Fruit fly (Drosophila melanogaster) whole organism, wandering third instar larva: ENCODE results near the gene Tsp2A.
A peak's percentile ranks its signal among the peaks of the same experiment; 100 is the strongest.

Experiments
- Abd-B ChIP-seq: fragments of >200 bp; optimal IDR thresholded peaks from 2 replicates; lab custom pipeline; 2017; ENCODE audit warnings: missing biosample characterization, missing genetic modification characterization
- CG32264 ChIP-seq: fragments of 200-800 bp; sonication (Bioruptor generic); optimal IDR thresholded peaks from 2 replicates; lab custom pipeline; 2016; ENCODE audit warnings: missing biosample characterization, missing genetic modification characterization
- CG9705 ChIP-seq: fragments of 200-800 bp; sonication (Bioruptor generic); optimal IDR thresholded peaks from 2 replicates; lab custom pipeline; 2018; ENCODE audit warnings: missing biosample characterization, mild to moderate bottlenecking, missing genetic modification characterization
- CrebA ChIP-seq: fragments of 200-800 bp; sonication (Bioruptor generic); optimal IDR thresholded peaks from 2 replicates; lab custom pipeline; 2016; ENCODE audit warnings: missing biosample characterization, mild to moderate bottlenecking, missing genetic modification characterization, borderline replicate concordance
- Dfd ChIP-seq: fragments of >200 bp; optimal IDR thresholded peaks from 2 replicates; lab custom pipeline; 2017; ENCODE audit warnings: missing biosample characterization, missing genetic modification characterization
- Dif ChIP-seq: fragments of 200-275, 200-300 bp; sonication (Bioruptor generic); optimal IDR thresholded peaks from 2 replicates; lab custom pipeline; 2018; ENCODE audit warnings: missing biosample characterization, missing genetic modification characterization; ENCODE audit not compliant: partially characterized antibody
- GATAd ChIP-seq: sonication (Bioruptor generic); optimal IDR thresholded peaks from 2 replicates; lab custom pipeline; 2016; ENCODE audit warnings: missing biosample characterization, missing genetic modification characterization
- HLH106 ChIP-seq: fragments of 200-800 bp; optimal IDR thresholded peaks from 3 replicates; lab custom pipeline; 2019; ENCODE audit warnings: missing biosample characterization, mild to moderate bottlenecking, missing genetic modification characterization, moderate library complexity
- Hnf4 ChIP-seq: fragments of 200-800 bp; sonication (Bioruptor generic); optimal IDR thresholded peaks from 2 replicates; lab custom pipeline; 2016; ENCODE audit warnings: missing biosample characterization, mild to moderate bottlenecking, missing genetic modification characterization
- Hr78 ChIP-seq: fragments of >200 bp; optimal IDR thresholded peaks from 2 replicates; lab custom pipeline; 2017; ENCODE audit warnings: missing biosample characterization, missing genetic modification characterization
- Hr83 ChIP-seq: fragments of 200-300 bp; sonication (Bioruptor generic); optimal IDR thresholded peaks from 2 replicates; lab custom pipeline; 2016; ENCODE audit warnings: missing biosample characterization, mild to moderate bottlenecking, missing genetic modification characterization, moderate library complexity; ENCODE audit not compliant: poor library complexity, severe bottlenecking
- Jra ChIP-seq: sonication (Bioruptor generic); optimal IDR thresholded peaks from 2 replicates; lab custom pipeline; 2016; ENCODE audit warnings: missing biosample characterization, missing genetic modification characterization
- Mio ChIP-seq: sonication (Bioruptor generic); optimal IDR thresholded peaks from 2 replicates; lab custom pipeline; 2016; ENCODE audit warnings: missing biosample characterization, missing genetic modification characterization
- Myc ChIP-seq: fragments of >200 bp; optimal IDR thresholded peaks from 2 replicates; lab custom pipeline; 2017
- N ChIP-seq: fragments of >200 bp; optimal IDR thresholded peaks from 2 replicates; lab custom pipeline; 2018; ENCODE audit warnings: missing biosample characterization, missing external identifiers, missing genetic modification characterization
- OdsH ChIP-seq: fragments of 200-800 bp; sonication (Bioruptor generic); optimal IDR thresholded peaks from 2 replicates; lab custom pipeline; 2016; ENCODE audit warnings: missing biosample characterization, mild to moderate bottlenecking, missing genetic modification characterization
- Rel ChIP-seq, 2 experiments: fragments of 200-800 bp; sonication (Bioruptor generic) in 1 of 2; optimal IDR thresholded peaks; 2 replicates in 1 of 2; 3 replicates in 1 of 2; lab custom pipeline; 2016 to 2019; ENCODE audit warnings: mild to moderate bottlenecking in 2 of 2, missing biosample characterization in 2 of 2, missing genetic modification characterization in 2 of 2, moderate library complexity in 1 of 2
- Sp1 ChIP-seq: fragments of 200-800 bp; sonication (Bioruptor generic); optimal IDR thresholded peaks from 3 replicates; lab custom pipeline; 2019; ENCODE audit warnings: missing biosample characterization, mild to moderate bottlenecking, missing genetic modification characterization, moderate library complexity
- Vsx2 ChIP-seq: fragments of 200-300, 225-300 bp; sonication (Bioruptor generic); optimal IDR thresholded peaks from 2 replicates; lab custom pipeline; 2018; ENCODE audit warnings: missing biosample characterization, missing genetic modification characterization; ENCODE audit not compliant: partially characterized antibody
- brk ChIP-seq: fragments of 200-800 bp; sonication (Bioruptor generic); optimal IDR thresholded peaks from 2 replicates; lab custom pipeline; 2016; ENCODE audit warnings: missing biosample characterization, mild to moderate bottlenecking, missing genetic modification characterization
- dmrt93B ChIP-seq: fragments of 200-800 bp; sonication (Bioruptor generic); optimal IDR thresholded peaks from 2 replicates; lab custom pipeline; 2018; ENCODE audit warnings: missing biosample characterization, mild to moderate bottlenecking, missing genetic modification characterization
- dsf ChIP-seq: sonication (Bioruptor generic); optimal IDR thresholded peaks from 2 replicates; lab custom pipeline; 2016; ENCODE audit warnings: missing biosample characterization, missing genetic modification characterization, borderline replicate concordance
- ey ChIP-seq: fragments of 200-800 bp; sonication (Bioruptor generic); optimal IDR thresholded peaks from 2 replicates; lab custom pipeline; 2016; ENCODE audit warnings: missing biosample characterization, missing genetic modification characterization
- foxo ChIP-seq, 2 experiments: fragments of 200-800 bp; sonication (Bioruptor generic); optimal IDR thresholded peaks; 2 replicates in 1 of 2; 3 replicates in 1 of 2; lab custom pipeline; 2016 to 2017; ENCODE audit warnings: missing biosample characterization in 2 of 2, missing genetic modification characterization in 2 of 2
- h ChIP-seq: fragments of 200-800 bp; sonication (Bioruptor generic); optimal IDR thresholded peaks from 3 replicates; lab custom pipeline; 2016; ENCODE audit warnings: missing biosample characterization, mild to moderate bottlenecking, missing genetic modification characterization
- jim ChIP-seq: fragments of 175-275, 200-325 bp; sonication (Bioruptor generic); optimal IDR thresholded peaks from 2 replicates; lab custom pipeline; 2016; ENCODE audit warnings: missing biosample characterization, mild to moderate bottlenecking, missing genetic modification characterization
- lola ChIP-seq: fragments of >200 bp; optimal IDR thresholded peaks from 2 replicates; lab custom pipeline; 2017; ENCODE audit warnings: missing biosample characterization, missing genetic modification characterization
- pan ChIP-seq: fragments of >200 bp; optimal IDR thresholded peaks from 2 replicates; lab custom pipeline; 2017
- psq ChIP-seq: fragments of 200-800 bp; sonication (Bioruptor generic); optimal IDR thresholded peaks from 3 replicates; lab custom pipeline; 2017; ENCODE audit warnings: missing biosample characterization, mild to moderate bottlenecking, missing genetic modification characterization, moderate library complexity
- rgr ChIP-seq: fragments of 200-800 bp; sonication (Bioruptor generic); optimal IDR thresholded peaks from 3 replicates; lab custom pipeline; 2016; ENCODE audit warnings: missing biosample characterization, mild to moderate bottlenecking, missing genetic modification characterization
- sage ChIP-seq: fragments of 200-800 bp; sonication (Bioruptor generic); optimal IDR thresholded peaks from 2 replicates; lab custom pipeline; 2016; ENCODE audit warnings: missing biosample characterization, mild to moderate bottlenecking, missing genetic modification characterization
- sv ChIP-seq: fragments of 200-800 bp; sonication (Bioruptor generic); optimal IDR thresholded peaks from 3 replicates; lab custom pipeline; 2016; ENCODE audit warnings: missing biosample characterization, missing genetic modification characterization
- tai ChIP-seq: sonication (Bioruptor generic); optimal IDR thresholded peaks from 2 replicates; lab custom pipeline; 2016; ENCODE audit warnings: missing biosample characterization, missing genetic modification characterization

The Tsp2A gene

dm6 chrX:1321043-1321442, 25.3 kb upstream of the Tsp2A start:
- TF ChIP-seq CrebA (GFP tag; lab: Kevin White, UChicago), result no peak
- TF ChIP-seq rgr (GFP tag; lab: Kevin White, UChicago), result no peak
- TF ChIP-seq Vsx2 (GFP tag; lab: Kevin White, UChicago), result no peak
- TF ChIP-seq Mio (GFP tag; lab: Kevin White, UChicago), result no peak
- no peak for TF ChIP-seq Dfd (GFP tag; lab: Kevin White, UChicago)
- TF ChIP-seq Jra, result peak; percentile 53
- TF ChIP-seq Hnf4 (GFP tag; lab: Kevin White, UChicago), result no peak
- no peak for TF ChIP-seq tai
- TF ChIP-seq psq (GFP tag; lab: Kevin White, UChicago), result peak; percentile 43
- TF ChIP-seq brk (GFP tag; lab: Kevin White, UChicago), result no peak
- TF ChIP-seq pan (lab: Kevin White, UChicago), result no peak
- no peak for TF ChIP-seq Rel (GFP tag; optimal IDR thresholded peaks at IDR 0.05; lab: Kevin White, UChicago)
- peak; percentile 81 for TF ChIP-seq Rel (tag; optimal IDR thresholded peaks at IDR 0.05; lab: Kevin White, UChicago)
- no peak for TF ChIP-seq Dif (GFP tag; lab: Kevin White, UChicago)
- no peak for TF ChIP-seq sage (GFP tag; lab: Kevin White, UChicago)

dm6 chrX:1321664-1322063, 24.7 kb upstream of the Tsp2A start:
- TF ChIP-seq brk (GFP tag; lab: Kevin White, UChicago) (no peak), jim (GFP tag; lab: Kevin White, UChicago) (no peak), Sp1 (no peak), CG32264 (no peak), lola (no peak), Hr78 (GFP tag; lab: Kevin White, UChicago) (no peak), Hr83 (GFP tag; lab: Kevin White, UChicago) (no peak), Dif (GFP tag; lab: Kevin White, UChicago) (no peak), rgr (GFP tag; lab: Kevin White, UChicago) (no peak), Hnf4 (GFP tag; lab: Kevin White, UChicago) (no peak), sv (GFP tag; lab: Kevin White, UChicago) (no peak), CG9705 (GFP tag; lab: Kevin White, UChicago) (no peak), dsf (GFP tag; lab: Kevin White, UChicago) (no peak), CrebA (GFP tag; lab: Kevin White, UChicago) (no peak), dmrt93B (GFP tag; lab: Kevin White, UChicago) (no peak), GATAd (no peak), psq (GFP tag; lab: Kevin White, UChicago) (no peak)

dm6 chrX:1322214-1322613, 24.1 kb upstream of the Tsp2A start, which contains the start of gene DAAM:
TSS of gene DAAM (minus strand) at chrX:1322362.
- TF ChIP-seq foxo (GFP tag; optimal IDR thresholded peaks at IDR 0.05; lab: Kevin White, UChicago) (peak in 1 of 2 experiments; percentile 22), CG9705 (GFP tag; lab: Kevin White, UChicago) (peak; percentile 77), ey (GFP tag; lab: Kevin White, UChicago) (peak; percentile 17), Rel (GFP tag; optimal IDR thresholded peaks at IDR 0.05; lab: Kevin White, UChicago) (no peak), Rel (tag; optimal IDR thresholded peaks at IDR 0.05; lab: Kevin White, UChicago) (peak; percentile 67), Hnf4 (GFP tag; lab: Kevin White, UChicago) (no peak), HLH106 (peak; percentile 39), N (GFP tag; lab: Kevin White, UChicago) (no peak), h (GFP tag; lab: Kevin White, UChicago) (peak; percentile 29), dmrt93B (GFP tag; lab: Kevin White, UChicago) (peak; percentile 46), OdsH (GFP tag; lab: Kevin White, UChicago) (no peak), Hr83 (GFP tag; lab: Kevin White, UChicago) (peak; percentile 9), Vsx2 (GFP tag; lab: Kevin White, UChicago) (peak; percentile 14), Abd-B (GFP tag; lab: Kevin White, UChicago) (no peak), Myc (lab: Kevin White, UChicago) (no peak), tai (no peak), lola (no peak), Sp1 (peak; percentile 50), GATAd (peak; percentile 19), rgr (GFP tag; lab: Kevin White, UChicago) (peak; percentile 22), psq (GFP tag; lab: Kevin White, UChicago) (peak; percentile 18)
